Worm (Caenorhabditis elegans): ENCODE data around the gene Y67A10A.7.

DNA sequence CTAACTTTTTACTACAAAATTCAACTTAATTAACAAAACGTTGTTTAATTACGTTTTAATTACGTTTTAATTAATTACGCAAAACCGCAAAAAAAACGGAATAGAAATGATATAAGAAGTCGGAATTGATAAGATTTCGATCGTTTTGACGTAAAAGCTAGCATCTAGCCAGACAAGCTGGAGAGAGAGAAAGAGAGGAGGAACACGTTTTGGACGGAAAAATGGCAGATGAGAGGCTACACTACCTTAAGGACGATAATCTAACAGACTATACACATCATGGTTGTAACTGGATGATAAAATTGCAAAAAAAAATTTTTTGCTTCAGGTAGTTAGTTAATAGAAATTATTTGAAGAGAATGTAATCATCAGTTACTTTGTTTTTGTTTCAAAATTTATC, 10.3 kb downstream of the Y67A10A.7 start:
- no peak for TF ChIP-seq tbx-11 (GFP tag; IDR thresholded peaks at IDR 0.05)
- TF ChIP-seq ceh-13 (GFP tag; optimal IDR thresholded peaks at IDR 0.05), result no peak
- TF ChIP-seq ama-1 (optimal IDR thresholded peaks at IDR 0.05), result no peak
- no peak for TF ChIP-seq hmg-4 (GFP tag; optimal IDR thresholded peaks at IDR 0.05)
- TF ChIP-seq flt-1 (GFP tag; IDR thresholded peaks at IDR 0.05), result no peak
- TF ChIP-seq tra-4 (tag; optimal IDR thresholded peaks at IDR 0.05), result no peak
- no peak for TF ChIP-seq tbx-37 (GFP tag; conservative IDR thresholded peaks at IDR 0.05)
- no peak for TF ChIP-seq aly-1 (tag; optimal IDR thresholded peaks at IDR 0.05)
